Worm (Caenorhabditis elegans): ENCODE data around the gene Y54G2A.52.
"Not testable (repeated sequence)": the region's sequence is repeated elsewhere in the genome, so short reads cannot be mapped to it uniquely, and the experiment has no call there.

The Y54G2A.52 gene

ce11 chrIV:2802193-2802592, 3.7 kb upstream of the Y54G2A.52 start (continued):
- TF ChIP-seq lim-6 (tag; optimal IDR thresholded peaks at IDR 0.05) (no peak), npax-4 (tag; optimal IDR thresholded peaks at IDR 0.05) (no peak), elt-4 (tag; optimal IDR thresholded peaks at IDR 0.05) (no peak)

ce11 chrIV:2801558-2801957, 3.1 kb upstream of the Y54G2A.52 start, which contains the start of gene Y54G2A.44:
Gene Y54G2A.44 (plus strand): TSS chrIV:2801858.
- not testable (repeated sequence) for TF ChIP-seq ceh-19 (GFP tag; optimal IDR thresholded peaks at IDR 0.05); ttx-3 (tag; optimal IDR thresholded peaks at IDR 0.05); pat-9 (tag; optimal IDR thresholded peaks at IDR 0.05)

ce11 chrIV:2801004-2801403, 2.5 kb upstream of the Y54G2A.52 start:
- peak; percentile 54 for TF ChIP-seq hlh-30 (tag; optimal IDR thresholded peaks at IDR 0.05; ENCODE audit: insufficient read depth)
- no peak for TF ChIP-seq madf-2 (tag; optimal IDR thresholded peaks at IDR 0.05)
- no peak for TF ChIP-seq zip-5 (tag; optimal IDR thresholded peaks at IDR 0.05)
- TF ChIP-seq C08G9.2 (tag; optimal IDR thresholded peaks at IDR 0.05): peak; percentile 15

ce11 chrIV:2799890-2800289, 1.4 kb upstream of the Y54G2A.52 start:
- TF ChIP-seq hlh-8 (tag; optimal IDR thresholded peaks at IDR 0.05) (no peak), ama-1 (optimal IDR thresholded peaks at IDR 0.05) (no peak), rnt-1 (tag; optimal IDR thresholded peaks at IDR 0.05) (no peak), dve-1 (tag; optimal IDR thresholded peaks at IDR 0.05) (no peak), ceh-24 (tag; optimal IDR thresholded peaks at IDR 0.05) (no peak), elt-2 (tag; optimal IDR thresholded peaks at IDR 0.05) (no peak), ahr-1 (tag; optimal IDR thresholded peaks at IDR 0.05) (no peak), tbx-7 (tag; optimal IDR thresholded peaks at IDR 0.05) (no peak), pha-2 (tag; optimal IDR thresholded peaks at IDR 0.05) (no peak), hlh-6 (tag; optimal IDR thresholded peaks at IDR 0.05) (no peak), C08G9.2 (tag; optimal IDR thresholded peaks at IDR 0.05) (no peak), pros-1 (tag; optimal IDR thresholded peaks at IDR 0.05) (no peak)

ce11 chrIV:2799389-2799788, 903 bp upstream of the Y54G2A.52 start, which contains the start of gene Y54G2A.10:
Gene Y54G2A.10 (plus strand): TSS chrIV:2799689.
- TF ChIP-seq pha-2 (tag; optimal IDR thresholded peaks at IDR 0.05) (no peak), sox-2 (GFP tag; IDR thresholded peaks at IDR 0.05) (no peak), pax-1 (tag; optimal IDR thresholded peaks at IDR 0.05) (no peak), K09A11.1 (tag; optimal IDR thresholded peaks at IDR 0.05; ENCODE audit: insufficient read depth) (no peak), pros-1 (tag; optimal IDR thresholded peaks at IDR 0.05) (no peak), dve-1 (tag; optimal IDR thresholded peaks at IDR 0.05) (no peak), pqm-1 (tag; optimal IDR thresholded peaks at IDR 0.05) (no peak), C38D4.7 (GFP tag; optimal IDR thresholded peaks at IDR 0.05) (no peak)

ce11 chrIV:2793956-2794355, 4.5 kb downstream of the Y54G2A.52 start:
- TF ChIP-seq nfya-1 (tag; optimal IDR thresholded peaks at IDR 0.05): peak; percentile 72
- no peak for TF ChIP-seq C38D4.7 (GFP tag; optimal IDR thresholded peaks at IDR 0.05)

ce11 chrIV:2788389-2788788, 10.1 kb downstream of the Y54G2A.52 start, which contains the start of gene atln-1:
Gene atln-1 (plus strand): TSS chrIV:2788689.
- TF ChIP-seq odd-2 (tag; optimal IDR thresholded peaks at IDR 0.05); Y22D7AL.16 (tag; optimal IDR thresholded peaks at IDR 0.05); hlh-30 (tag; optimal IDR thresholded peaks at IDR 0.05; ENCODE audit: insufficient read depth): not testable (repeated sequence)

Data from whole organism, late embryonic.